1 fruit fly cellular context compared by ENCODE assay signal in genomic region chr3L:5577250-5578138, dm6.
TF ChIP-seq lines count a peak whose summit lies in the region.

TSS of gene Msr-110 (minus strand) at chr3L:5577348.

TF ChIP-seq in whole organism, embryonic, 481 proteins besides CTCF, POLR2A, EP300 and RAD21 (continued from another document):
- TF ChIP-seq Trl (optimal IDR thresholded peaks at IDR 0.05; lab: Kevin White, UChicago) (no peak), Trl (GFP tag; optimal IDR thresholded peaks at IDR 0.05; lab: Kevin White, UChicago) (peak; percentile 55), CG15514 (GFP tag; optimal IDR thresholded peaks at IDR 0.05; lab: Kevin White, UChicago) (peak; percentile 70), crol (GFP tag; IDR thresholded peaks at IDR 0.05; lab: Robert Waterston, UW) (no peak), knrl (GFP tag; IDR thresholded peaks at IDR 0.05; lab: Robert Waterston, UW; ENCODE audit: partially characterized antibody) (no peak), bab2 (GFP tag; optimal IDR thresholded peaks at IDR 0.05; lab: Kevin White, UChicago) (peak; percentile 84), ap (GFP tag; IDR thresholded peaks at IDR 0.05; lab: Robert Waterston, UW) (peak; percentile 65), CG7786 (GFP tag; optimal IDR thresholded peaks at IDR 0.05; lab: Kevin White, UChicago) (peak; percentile 75), dysf (GFP tag; IDR thresholded peaks at IDR 0.05; lab: Robert Waterston, UW) (peak; percentile 95), ro (GFP tag; IDR thresholded peaks at IDR 0.05; lab: Robert Waterston, UW) (peak; percentile 82), sisA (GFP tag; IDR thresholded peaks at IDR 0.05; lab: Robert Waterston, UW) (peak; percentile 87), Fer3 (tag; optimal IDR thresholded peaks at IDR 0.05; lab: Kevin White, UChicago) (peak; percentile 94), schlank (tag; optimal IDR thresholded peaks at IDR 0.05; lab: Kevin White, UChicago) (peak; percentile 54), CG8281 (tag; optimal IDR thresholded peaks at IDR 0.05; lab: Kevin White, UChicago) (peak; percentile 77), CG6175 (GFP tag; IDR thresholded peaks at IDR 0.05; lab: Robert Waterston, UW) (peak; percentile 52; the same call in 2 of the 3 replicates), CG2129 (GFP tag; IDR thresholded peaks at IDR 0.05; lab: Robert Waterston, UW; ENCODE audit: partially characterized antibody) (no peak), croc (GFP tag; conservative IDR thresholded peaks at IDR 0.05; lab: Robert Waterston, UW) (peak; percentile 81), D19A (tag; optimal IDR thresholded peaks at IDR 0.05; lab: Kevin White, UChicago) (peak; percentile 84), Atf3 (GFP tag; optimal IDR thresholded peaks at IDR 0.05; lab: Kevin White, UChicago) (peak; percentile 74), CG12769 (tag; optimal IDR thresholded peaks at IDR 0.05; lab: Kevin White, UChicago) (peak; percentile 91), zen (tag; optimal IDR thresholded peaks at IDR 0.05; lab: Kevin White, UChicago) (peak; percentile 40), Spps (tag; optimal IDR thresholded peaks at IDR 0.05; lab: Kevin White, UChicago) (peak; percentile 47), btn (GFP tag; optimal IDR thresholded peaks at IDR 0.05; lab: Kevin White, UChicago) (peak; percentile 66), CG34376 (GFP tag; optimal IDR thresholded peaks at IDR 0.05; lab: Kevin White, UChicago) (peak; percentile 84), lola (GFP tag; optimal IDR thresholded peaks at IDR 0.05; lab: Kevin White, UChicago) (peak in 1 of 3 experiments; percentile 41), gfzf (GFP tag; optimal IDR thresholded peaks at IDR 0.05; lab: Kevin White, UChicago) (no peak), CG1603 (tag; optimal IDR thresholded peaks at IDR 0.05; lab: Kevin White, UChicago) (peak; percentile 80), prd (optimal IDR thresholded peaks at IDR 0.05; lab: Kevin White, UChicago) (no peak), prd (GFP tag; IDR thresholded peaks at IDR 0.05; lab: Robert Waterston, UW) (peak; percentile 89), Nf-YB (GFP tag; optimal IDR thresholded peaks at IDR 0.05; lab: Kevin White, UChicago) (peak; percentile 62), Stat92E (GFP tag; optimal IDR thresholded peaks at IDR 0.05; lab: Kevin White, UChicago) (no peak), CG4707 (GFP tag; optimal IDR thresholded peaks at IDR 0.05; lab: Kevin White, UChicago) (peak; percentile 65), mld (GFP tag; IDR thresholded peaks at IDR 0.05; lab: Robert Waterston, UW; ENCODE audit: partially characterized antibody) (no peak), hkb (optimal IDR thresholded peaks at IDR 0.05; lab: Kevin White, UChicago) (no peak), hkb (GFP tag; IDR thresholded peaks at IDR 0.05; lab: Robert Waterston, UW) (peak; percentile 89), emc (GFP tag; optimal IDR thresholded peaks at IDR 0.05; lab: Kevin White, UChicago) (peak; percentile 68), CG5245 (GFP tag; optimal IDR thresholded peaks at IDR 0.05; lab: Kevin White, UChicago) (peak; percentile 67), CG8944 (GFP tag; optimal IDR thresholded peaks at IDR 0.05; lab: Kevin White, UChicago) (peak; percentile 64), da (GFP tag; optimal IDR thresholded peaks at IDR 0.05; lab: Kevin White, UChicago) (peak; percentile 62), CG3281 (GFP tag; optimal IDR thresholded peaks at IDR 0.05; lab: Kevin White, UChicago) (peak; percentile 89)
